Fruit fly (Drosophila melanogaster) whole organism, embryonic: ENCODE data around the gene rho-5.

ENCODE experiments used
- Atf6 ChIP-seq: fragments of 200-800 bp; sonication (Bioruptor generic); IDR thresholded peaks from 2 replicates; pipeline ENCODE4 v1.3.6; 2022; ENCODE audit warnings: missing biosample characterization, missing genetic modification characterization
- B-H2 ChIP-seq: fragments of 200-800 bp; sonication (Bioruptor generic); optimal IDR thresholded peaks from 2 replicates; lab custom pipeline; 2018; ENCODE audit warnings: missing biosample characterization, mild to moderate bottlenecking, missing genetic modification characterization
- Blimp-1 ChIP-seq: fragments of 200-800 bp; sonication (Bioruptor generic); optimal IDR thresholded peaks from 3 replicates; lab custom pipeline; 2018; ENCODE audit warnings: missing biosample characterization, missing genetic modification characterization, mild to moderate bottlenecking, moderate library complexity, missing genetic modification reagents
- Bteb2 ChIP-seq: fragments of 200-800 bp; sonication (Bioruptor generic); optimal IDR thresholded peaks from 2 replicates; lab custom pipeline; 2016; ENCODE audit warnings: missing biosample characterization, missing genetic modification characterization
- CG1024 ChIP-seq: fragments of 200-800 bp; sonication (Bioruptor generic); IDR thresholded peaks from 2 replicates; pipeline ENCODE4 v1.3.6; 2022; ENCODE audit warnings: missing biosample characterization, missing genetic modification characterization
- CG10431 ChIP-seq: fragments of 200-800 bp; sonication (Bioruptor generic); optimal IDR thresholded peaks from 3 replicates; lab custom pipeline; 2018; ENCODE audit warnings: missing biosample characterization, mild to moderate bottlenecking, missing genetic modification characterization
- CG12155 ChIP-seq: fragments of 200-800 bp; sonication (Bioruptor generic); optimal IDR thresholded peaks from 3 replicates; lab custom pipeline; 2016; ENCODE audit warnings: missing biosample characterization, missing genetic modification characterization
- CG12659 ChIP-seq: fragments of 200-800 bp; sonication (Bioruptor generic); optimal IDR thresholded peaks from 3 replicates; lab custom pipeline; 2017; ENCODE audit warnings: mild to moderate bottlenecking, missing biosample characterization, missing genetic modification reagents, missing genetic modification characterization
- CG13287 ChIP-seq: fragments of 200-800 bp; sonication (Bioruptor generic); IDR thresholded peaks from 2 replicates; pipeline ENCODE4 v1.3.6; 2022; ENCODE audit warnings: missing biosample characterization, missing genetic modification characterization; ENCODE audit not compliant: partially characterized antibody
- CG15514 ChIP-seq: fragments of 200-800 bp; sonication (Bioruptor generic); optimal IDR thresholded peaks from 3 replicates; lab custom pipeline; 2017; ENCODE audit warnings: missing biosample characterization, missing genetic modification characterization, mild to moderate bottlenecking, moderate library complexity, missing genetic modification reagents
- CG15696 ChIP-seq: fragments of 200-800 bp; sonication (Bioruptor generic); optimal IDR thresholded peaks from 2 replicates; lab custom pipeline; 2019; ENCODE audit warnings: missing biosample characterization, mild to moderate bottlenecking, missing genetic modification characterization, moderate library complexity
- CG16813 ChIP-seq: fragments of 200-800 bp; sonication (Bioruptor generic); IDR thresholded peaks from 3 replicates; pipeline ENCODE4 v1.3.6; 2022; ENCODE audit warnings: missing biosample characterization, missing genetic modification characterization; ENCODE audit not compliant: partially characterized antibody
- CG1832 ChIP-seq: fragments of 200-800 bp; sonication (Bioruptor generic); optimal IDR thresholded peaks from 2 replicates; lab custom pipeline; 2017; ENCODE audit warnings: missing biosample characterization, mild to moderate bottlenecking, missing genetic modification characterization, inconsistent platforms
- CG18764 ChIP-seq: fragments of 200-800 bp; sonication (Bioruptor generic); optimal IDR thresholded peaks from 3 replicates; lab custom pipeline; 2016; ENCODE audit warnings: missing biosample characterization, missing genetic modification characterization
- CG30403 ChIP-seq: fragments of 200-800 bp; sonication (Bioruptor generic); optimal IDR thresholded peaks from 3 replicates; lab custom pipeline; 2016; ENCODE audit warnings: missing biosample characterization, missing genetic modification characterization
- CG4360 ChIP-seq: fragments of 200-800 bp; sonication (Bioruptor generic); IDR thresholded peaks from 2 replicates; pipeline ENCODE4 v1.3.6; 2022; ENCODE audit warnings: missing biosample characterization, missing genetic modification characterization
- CG6689 ChIP-seq: fragments of 200-800 bp; sonication (Bioruptor generic); IDR thresholded peaks from 2 replicates; pipeline ENCODE4 v1.3.6; 2022; ENCODE audit warnings: missing biosample characterization, missing genetic modification characterization
- CG8478 ChIP-seq: fragments of >200 bp; optimal IDR thresholded peaks from 2 replicates; lab custom pipeline; 2018
- CG8765 ChIP-seq: fragments of 200-800 bp; sonication (Bioruptor generic); IDR thresholded peaks from 2 replicates; pipeline ENCODE4 v1.3.6; 2022; ENCODE audit warnings: missing biosample characterization, missing genetic modification characterization
- Jarid2 ChIP-seq: fragments of 200-800 bp; sonication (Bioruptor generic); optimal IDR thresholded peaks from 3 replicates; lab custom pipeline; 2017; ENCODE audit warnings: mild to moderate bottlenecking, missing biosample characterization, missing genetic modification reagents, missing genetic modification characterization
- MBD-R2 ChIP-seq: fragments of 200-800 bp; sonication (Bioruptor generic); IDR thresholded peaks from 2 replicates; pipeline ENCODE4 v1.3.6; 2022; ENCODE audit warnings: missing biosample characterization, missing genetic modification characterization
- Mad ChIP-seq: fragments of 200-800 bp; sonication (Bioruptor generic); optimal IDR thresholded peaks from 2 replicates; lab custom pipeline; 2016; ENCODE audit warnings: missing biosample characterization, missing genetic modification characterization
- Poxn ChIP-seq: fragments of 200-800 bp; sonication (Bioruptor generic); IDR thresholded peaks from 2 replicates; pipeline ENCODE4 v1.3.6; 2022; ENCODE audit warnings: missing biosample characterization, missing genetic modification characterization
- Taf1 ChIP-seq: fragments of 200-800 bp; sonication (Bioruptor generic); IDR thresholded peaks from 2 replicates; pipeline ENCODE4 v1.3.6; 2022; ENCODE audit warnings: missing biosample characterization, missing genetic modification characterization
- Xrp1 ChIP-seq: fragments of 200-800 bp; sonication (Bioruptor generic); IDR thresholded peaks from 2 replicates; pipeline ENCODE4 v1.3.6; 2022; ENCODE audit warnings: missing biosample characterization, missing genetic modification characterization
- amos ChIP-seq: fragments of 200-800 bp; sonication (Bioruptor generic); IDR thresholded peaks from 2 replicates; pipeline ENCODE4 v1.3.6; 2022; ENCODE audit warnings: missing biosample characterization, missing genetic modification characterization; ENCODE audit not compliant: partially characterized antibody
- ara ChIP-seq: fragments of 200-800 bp; sonication (Bioruptor generic); IDR thresholded peaks from 2 replicates; pipeline ENCODE4 v1.3.6; 2022; ENCODE audit warnings: missing biosample characterization, missing genetic modification characterization
- ash1 ChIP-seq: fragments of 200-800 bp; sonication (Bioruptor generic); optimal IDR thresholded peaks from 2 replicates; lab custom pipeline; 2018; ENCODE audit warnings: missing biosample characterization, mild to moderate bottlenecking, missing genetic modification characterization
- bowl ChIP-seq: fragments of 200-800 bp; sonication (Bioruptor generic); IDR thresholded peaks from 2 replicates; pipeline ENCODE4 v1.3.6; 2022; ENCODE audit warnings: missing biosample characterization, missing genetic modification characterization
- chm ChIP-seq: fragments of 200-800 bp; sonication (Bioruptor generic); IDR thresholded peaks from 2 replicates; pipeline ENCODE4 v1.3.6; 2022; ENCODE audit warnings: missing biosample characterization, missing genetic modification characterization
- dan ChIP-seq: fragments of 200-800 bp; sonication (Bioruptor generic); IDR thresholded peaks from 2 replicates; pipeline ENCODE4 v1.3.6; 2022; ENCODE audit warnings: missing biosample characterization, missing genetic modification characterization
- dm ChIP-seq: fragments of 200-800 bp; sonication (Bioruptor generic); optimal IDR thresholded peaks from 3 replicates; lab custom pipeline; 2016; ENCODE audit warnings: missing biosample characterization, missing genetic modification characterization
- ems ChIP-seq: fragments of 200-800 bp; sonication (Bioruptor generic); optimal IDR thresholded peaks from 3 replicates; lab custom pipeline; 2016; ENCODE audit warnings: missing biosample characterization, missing genetic modification characterization
- en ChIP-seq: fragments of 200-800 bp; sonication (Bioruptor generic); optimal IDR thresholded peaks from 2 replicates; lab custom pipeline; 2016; ENCODE audit warnings: missing biosample characterization, missing genetic modification characterization
- exex ChIP-seq: fragments of 200-800 bp; sonication (Bioruptor generic); optimal IDR thresholded peaks from 4 replicates; lab custom pipeline; 2018; ENCODE audit warnings: missing biosample characterization, mild to moderate bottlenecking, missing genetic modification characterization, moderate library complexity
- fru ChIP-seq: fragments of >200 bp; optimal IDR thresholded peaks from 2 replicates; lab custom pipeline; 2017
- h ChIP-seq: fragments of >200 bp; optimal IDR thresholded peaks from 2 replicates; lab custom pipeline; 2017
- lmd ChIP-seq: fragments of 200-800 bp; sonication (Bioruptor generic); IDR thresholded peaks from 2 replicates; pipeline ENCODE4 v1.3.6; 2022; ENCODE audit warnings: missing biosample characterization, missing genetic modification characterization
- oc ChIP-seq: fragments of 200-800 bp; sonication (Bioruptor generic); optimal IDR thresholded peaks from 2 replicates; lab custom pipeline; 2018; ENCODE audit warnings: missing biosample characterization, mild to moderate bottlenecking, missing genetic modification characterization, moderate library complexity
- onecut ChIP-seq: fragments of 200-800 bp; sonication (Bioruptor generic); IDR thresholded peaks from 2 replicates; pipeline ENCODE4 v1.3.6; 2022; ENCODE audit warnings: missing biosample characterization, missing genetic modification characterization
- pum ChIP-seq: fragments of 200-800 bp; sonication (Bioruptor generic); optimal IDR thresholded peaks from 2 replicates; lab custom pipeline; 2016; ENCODE audit warnings: missing biosample characterization, missing genetic modification characterization
- ro ChIP-seq: fragments of 200-800 bp; sonication (Bioruptor generic); IDR thresholded peaks from 2 replicates; pipeline ENCODE4 v1.3.6; 2022; ENCODE audit warnings: missing biosample characterization, missing genetic modification characterization
- seq ChIP-seq: fragments of 200-800 bp; sonication (Bioruptor generic); IDR thresholded peaks from 2 replicates; pipeline ENCODE4 v1.3.6; 2022; ENCODE audit warnings: missing biosample characterization, missing genetic modification characterization
- so ChIP-seq: fragments of 200-800 bp; sonication (Bioruptor generic); IDR thresholded peaks from 3 replicates; pipeline ENCODE4 v1.3.6; 2022; ENCODE audit warnings: missing biosample characterization, missing genetic modification characterization
- sr ChIP-seq: fragments of 200-800 bp; sonication (Bioruptor generic); IDR thresholded peaks from 3 replicates; pipeline ENCODE4 v1.3.6; 2022; ENCODE audit warnings: missing biosample characterization, missing genetic modification characterization
- ttk ChIP-seq: fragments of 200-800 bp; sonication (Bioruptor generic); IDR thresholded peaks from 2 replicates; pipeline ENCODE4 v2.1.2; 2022; ENCODE audit warnings: missing biosample characterization, missing genetic modification characterization
- unc-4 ChIP-seq: fragments of 200-800 bp; sonication (Bioruptor generic); IDR thresholded peaks from 2 replicates; pipeline ENCODE4 v1.3.6; 2022; ENCODE audit warnings: missing biosample characterization, missing genetic modification characterization; ENCODE audit not compliant: partially characterized antibody
- wdn ChIP-seq: fragments of 200-800 bp; sonication (Bioruptor generic); IDR thresholded peaks from 2 replicates; pipeline ENCODE4 v1.3.6; 2022; ENCODE audit warnings: missing biosample characterization, missing genetic modification characterization

The rho-5 gene

dm6 chr2L:10413251-10414127, 39.8 kb upstream of the rho-5 start, which contains the start of the genes CG5355 and Klp31E (continued):
- no peak for TF ChIP-seq Blimp-1 (GFP tag; lab: Kevin White, UChicago)
- TF ChIP-seq CG12659: peak; percentile 83
- TF ChIP-seq ems (GFP tag; lab: Kevin White, UChicago): peak; percentile 46
- TF ChIP-seq CG12155 (GFP tag; lab: Kevin White, UChicago): peak; percentile 41
- TF ChIP-seq sr (GFP tag; lab: Robert Waterston, UW): no peak
- TF ChIP-seq unc-4 (GFP tag; lab: Robert Waterston, UW): peak; percentile 65
- TF ChIP-seq CG18764 (GFP tag; lab: Kevin White, UChicago): no peak
- TF ChIP-seq Mad (GFP tag; lab: Kevin White, UChicago): peak; percentile 42
- 0 out of 2 replicates have a peak, but pooled peaks have one; percentile 8 for TF ChIP-seq seq (GFP tag; lab: Robert Waterston, UW)
- peak; percentile 62 for TF ChIP-seq Atf6 (GFP tag; lab: Robert Waterston, UW)
- 0 out of 2 replicates have a peak, but pooled peaks have one; percentile 27 for TF ChIP-seq CG1024 (GFP tag; lab: Robert Waterston, UW)
- no peak for TF ChIP-seq Poxn (GFP tag; lab: Robert Waterston, UW)
- TF ChIP-seq CG6689 (GFP tag; lab: Robert Waterston, UW): peak; percentile 71
- peak; percentile 72 for TF ChIP-seq ara

- no peak for TF ChIP-seq CG8478 (lab: Kevin White, UChicago)
- peak; percentile 48; the same call in 1 of the 2 replicates for TF ChIP-seq MBD-R2
- TF ChIP-seq CG1832: no peak
- peak; percentile 63 for TF ChIP-seq CG10431 (GFP tag; lab: Kevin White, UChicago)
- no peak for TF ChIP-seq exex (tag; lab: Kevin White, UChicago)
- TF ChIP-seq CG15514 (GFP tag; lab: Kevin White, UChicago): peak; percentile 92
- no peak for TF ChIP-seq Taf1 (GFP tag; lab: Robert Waterston, UW)
- TF ChIP-seq Jarid2 (GFP tag; lab: Kevin White, UChicago): no peak
- TF ChIP-seq Xrp1 (GFP tag; lab: Robert Waterston, UW): no peak
- TF ChIP-seq h (lab: Kevin White, UChicago): no peak
- TF ChIP-seq so: peak; percentile 53; the same call in 1 of the 3 replicates
- peak; percentile 54; the same call in 1 of the 2 replicates for TF ChIP-seq wdn (GFP tag; lab: Robert Waterston, UW)
- peak; percentile 75 for TF ChIP-seq ttk (GFP tag; lab: Robert Waterston, UW)
- TF ChIP-seq CG15696 (tag; lab: Kevin White, UChicago): peak; percentile 42
- TF ChIP-seq amos (GFP tag; lab: Robert Waterston, UW): peak; percentile 38; the same call in 1 of the 2 replicates
- TF ChIP-seq CG8765 (GFP tag; lab: Robert Waterston, UW): 0 out of 2 replicates have a peak, but pooled peaks have one; percentile 48
- TF ChIP-seq ro (GFP tag; lab: Robert Waterston, UW): no peak
- peak; percentile 69; the same call in 1 of the 2 replicates for TF ChIP-seq bowl (GFP tag; lab: Robert Waterston, UW)
- no peak for TF ChIP-seq CG16813 (GFP tag; lab: Robert Waterston, UW)
- TF ChIP-seq Bteb2 (GFP tag; lab: Kevin White, UChicago): peak; percentile 55
- peak; percentile 75 for TF ChIP-seq onecut (GFP tag; lab: Robert Waterston, UW)
- peak; percentile 96 for TF ChIP-seq dm (GFP tag; lab: Kevin White, UChicago)
- TF ChIP-seq lmd (GFP tag; lab: Robert Waterston, UW): peak; percentile 57
- TF ChIP-seq en (GFP tag; lab: Kevin White, UChicago): peak; percentile 63
- TF ChIP-seq fru (lab: Kevin White, UChicago): no peak
- TF ChIP-seq CG4360 (GFP tag; lab: Robert Waterston, UW): 0 out of 2 replicates have a peak, but pooled peaks have one; percentile 40
- peak; percentile 86 for TF ChIP-seq B-H2 (GFP tag; lab: Kevin White, UChicago)
- peak; percentile 56 for TF ChIP-seq CG30403 (GFP tag; lab: Kevin White, UChicago)
- no peak for TF ChIP-seq oc (tag; lab: Kevin White, UChicago)
- peak; percentile 30 for TF ChIP-seq pum (GFP tag; lab: Kevin White, UChicago)
- no peak; the same call in 1 of the 2 replicates for TF ChIP-seq CG13287 (GFP tag; lab: Robert Waterston, UW)
- no peak for TF ChIP-seq ash1 (GFP tag; lab: Kevin White, UChicago)
- no peak for TF ChIP-seq dan (GFP tag; lab: Robert Waterston, UW)
- peak; percentile 74 for TF ChIP-seq seq (GFP tag; lab: Robert Waterston, UW)
- peak; percentile 86; the same call in 1 of the 2 replicates for TF ChIP-seq chm (GFP tag; lab: Robert Waterston, UW)
Measured at dm6 chr2L:10408122-10408576, 34.4 kb upstream of the rho-5 start, which contains the start of the genes Ip259 and RpS27A. Ip259 (plus strand) TSS chr2L:10408352. RpS27A (plus strand) TSS chr2L:10408352.
